Worm (Caenorhabditis elegans) whole organism, young adult: ENCODE results near the gene nipi-3.

Experiments used
- B0019.2 ChIP-seq: fragments of 200-800 bp; sonication (Bioruptor generic); conservative IDR thresholded peaks from 2 replicates; pipeline ENCODE4 v1.3.6; 2022; ENCODE audit warnings: missing genetic modification reagents, missing genetic modification characterization, missing compliant biosample characterization
- B0035.1 ChIP-seq: sonication (generic microtip); optimal IDR thresholded peaks from 2 replicates; lab custom pipeline; 2016; ENCODE audit warnings: missing genetic modification characterization, mild to moderate bottlenecking, missing compliant biosample characterization, missing genotype, missing genetic modification reagents
- B0261.1 ChIP-seq: sonication (generic microtip); optimal IDR thresholded peaks from 2 replicates; lab custom pipeline; 2016; ENCODE audit warnings: mild to moderate bottlenecking, missing genetic modification characterization, moderate library complexity, missing compliant biosample characterization
- K11D2.4 ChIP-seq: fragments of 200-800 bp; sonication (Bioruptor generic); IDR thresholded peaks from 2 replicates; pipeline ENCODE4 v1.3.6; 2022; ENCODE audit warnings: missing genetic modification reagents, missing genetic modification characterization, missing compliant biosample characterization
- Y79H2A.3 ChIP-seq: fragments of 200-800 bp; sonication (Bioruptor generic); conservative IDR thresholded peaks from 2 replicates; pipeline ENCODE4 v1.3.6; 2022; ENCODE audit warnings: missing genetic modification reagents, missing genetic modification characterization, missing compliant biosample characterization
- Y95B8A.8 ChIP-seq: fragments of 200-800 bp; sonication (Bioruptor generic); IDR thresholded peaks from 2 replicates; pipeline ENCODE4 v1.3.6; 2022; ENCODE audit warnings: missing genetic modification reagents, missing genetic modification characterization, missing compliant biosample characterization
- ZK185.1 ChIP-seq: sonication (generic microtip); optimal IDR thresholded peaks from 2 replicates; lab custom pipeline; 2016; ENCODE audit warnings: mild to moderate bottlenecking, missing genetic modification characterization, missing compliant biosample characterization; ENCODE audit not compliant: poor library complexity, severe bottlenecking
- atf-7 ChIP-seq: sonication (generic microtip); optimal IDR thresholded peaks from 2 replicates; lab custom pipeline; 2017; ENCODE audit warnings: mild to moderate bottlenecking, missing genetic modification characterization, missing compliant biosample characterization
- athp-1 ChIP-seq: sonication (generic microtip); optimal IDR thresholded peaks from 2 replicates; lab custom pipeline; 2017; ENCODE audit warnings: mild to moderate bottlenecking, missing genetic modification characterization, missing compliant biosample characterization
- attf-3 ChIP-seq: fragments of 200-800 bp; sonication (Bioruptor generic); conservative IDR thresholded peaks from 2 replicates; pipeline ENCODE4 v1.3.6; 2022; ENCODE audit warnings: missing genetic modification reagents, missing genetic modification characterization, missing compliant biosample characterization
- attf-5 ChIP-seq: fragments of 200-800 bp; sonication (Bioruptor generic); optimal IDR thresholded peaks from 2 replicates; lab custom pipeline; 2018; ENCODE audit warnings: mild to moderate bottlenecking, missing genetic modification characterization, missing compliant biosample characterization
- bed-1 ChIP-seq: fragments of 200-800 bp; sonication (Bioruptor generic); IDR thresholded peaks from 2 replicates; pipeline ENCODE4 v1.3.6; 2022; ENCODE audit warnings: missing genetic modification reagents, missing genetic modification characterization, missing compliant biosample characterization
- cebp-1 ChIP-seq, 2 experiments: fragments of 200-800 bp in 1 of 2; sonication (Bioruptor generic) in 1 of 2; sonication (generic microtip) in 1 of 2; IDR thresholded peaks in 1 of 2; optimal IDR thresholded peaks in 1 of 2; 2 replicates each; pipeline versions ENCODE4 v1.3.6 to Lab custom; 2017 to 2022; ENCODE audit warnings: missing compliant biosample characterization in 2 of 2, missing genetic modification characterization in 2 of 2, mild to moderate bottlenecking in 1 of 2, missing genetic modification reagents in 1 of 2, moderate library complexity in 1 of 2
- ceh-100 ChIP-seq: fragments of 200-800 bp; sonication (Bioruptor generic); IDR thresholded peaks from 2 replicates; pipeline ENCODE4 v1.3.6; 2022; ENCODE audit warnings: missing genetic modification reagents, missing genetic modification characterization, missing compliant biosample characterization
- ceh-27 ChIP-seq: fragments of 200-800 bp; sonication (Bioruptor generic); optimal IDR thresholded peaks from 2 replicates; lab custom pipeline; 2018; ENCODE audit warnings: mild to moderate bottlenecking, missing genetic modification characterization, moderate library complexity, missing compliant biosample characterization
- ceh-79 ChIP-seq: sonication (generic microtip); optimal IDR thresholded peaks from 2 replicates; lab custom pipeline; 2017; ENCODE audit warnings: mild to moderate bottlenecking, missing genetic modification characterization, missing compliant biosample characterization
- dox-1 ChIP-seq: fragments of 200-800 bp; sonication (Bioruptor generic); IDR thresholded peaks from 2 replicates; pipeline ENCODE4 v1.3.6; 2022; ENCODE audit warnings: missing genetic modification reagents, missing genetic modification characterization, missing compliant biosample characterization
- egrh-3 ChIP-seq: fragments of 200-800 bp; sonication (Bioruptor generic); IDR thresholded peaks from 2 replicates; pipeline ENCODE4 v1.3.6; 2022; ENCODE audit warnings: missing genetic modification reagents, missing genetic modification characterization, missing compliant biosample characterization
- ekl-4 ChIP-seq: fragments of 200-800 bp; sonication (Bioruptor generic); IDR thresholded peaks from 2 replicates; pipeline ENCODE4 v1.3.6; 2022; ENCODE audit warnings: missing genetic modification reagents, missing genetic modification characterization, missing compliant biosample characterization
- gei-17 ChIP-seq: fragments of 200-800 bp; sonication (Bioruptor generic); optimal IDR thresholded peaks from 2 replicates; lab custom pipeline; 2018; ENCODE audit warnings: mild to moderate bottlenecking, missing genetic modification characterization, missing compliant biosample characterization
- hlh-12 ChIP-seq: sonication (generic microtip); optimal IDR thresholded peaks from 2 replicates; lab custom pipeline; 2016; ENCODE audit warnings: missing genetic modification characterization, missing compliant biosample characterization
- hlh-26 ChIP-seq: fragments of 200-800 bp; sonication (Bioruptor generic); conservative IDR thresholded peaks from 2 replicates; pipeline ENCODE4 v1.3.6; 2022; ENCODE audit warnings: missing genetic modification reagents, missing genetic modification characterization, missing compliant biosample characterization
- let-607 ChIP-seq, 2 experiments: fragments of 200-800 bp in 1 of 2; sonication (Bioruptor generic) in 1 of 2; sonication (generic microtip) in 1 of 2; optimal IDR thresholded peaks; 2 replicates each; lab custom pipeline; 2016 to 2018; ENCODE audit warnings: mild to moderate bottlenecking in 2 of 2, missing compliant biosample characterization in 2 of 2, missing genetic modification characterization in 2 of 2, moderate library complexity in 2 of 2, missing genotype in 1 of 2
- lin-26 ChIP-seq: fragments of 200-800 bp; sonication (Bioruptor generic); IDR thresholded peaks from 2 replicates; pipeline ENCODE4 v1.3.6; 2022; ENCODE audit warnings: missing genetic modification reagents, missing genetic modification characterization, missing compliant biosample characterization
- lin-35 ChIP-seq, 3 experiments: fragments of 150-350 bp in 2 of 3; sonication (generic microtip) in 1 of 3; optimal IDR thresholded peaks; 2 replicates each; lab custom pipeline; 2014 to 2018; ENCODE audit warnings: missing biosample characterization in 3 of 3, missing genetic modification characterization in 3 of 3, missing genetic modification reagents in 3 of 3
- lin-54 ChIP-seq: fragments of 200-800 bp; sonication (Bioruptor generic); optimal IDR thresholded peaks from 2 replicates; lab custom pipeline; 2018; ENCODE audit warnings: mild to moderate bottlenecking, missing genetic modification characterization, missing compliant biosample characterization
- lir-1 ChIP-seq: fragments of 200-800 bp; sonication (Bioruptor generic); conservative IDR thresholded peaks from 2 replicates; pipeline ENCODE4 v1.3.6; 2022; ENCODE audit warnings: missing genetic modification reagents, missing genetic modification characterization, missing compliant biosample characterization
- madf-10 ChIP-seq: sonication (generic microtip); optimal IDR thresholded peaks from 2 replicates; lab custom pipeline; 2016; ENCODE audit warnings: mild to moderate bottlenecking, missing genetic modification characterization, missing compliant biosample characterization
- madf-3 ChIP-seq: fragments of 200-800 bp; sonication (Bioruptor generic); IDR thresholded peaks from 2 replicates; pipeline ENCODE4 v1.3.6; 2022; ENCODE audit warnings: missing genetic modification reagents, missing genetic modification characterization, missing compliant biosample characterization
- madf-6 ChIP-seq: fragments of 200-800 bp; sonication (Bioruptor generic); IDR thresholded peaks from 2 replicates; pipeline ENCODE4 v1.3.6; 2022; ENCODE audit warnings: missing genetic modification reagents, missing genetic modification characterization, missing compliant biosample characterization
- mxl-1 ChIP-seq: sonication (generic microtip); optimal IDR thresholded peaks from 2 replicates; lab custom pipeline; 2016; ENCODE audit warnings: missing genetic modification characterization, missing compliant biosample characterization
- nfya-1 ChIP-seq: sonication (generic microtip); optimal IDR thresholded peaks from 2 replicates; lab custom pipeline; 2017; ENCODE audit warnings: antibody characterized with exemption, missing compliant biosample characterization, missing genetic modification characterization, borderline replicate concordance; ENCODE audit not compliant: insufficient read depth
- nfyb-1 ChIP-seq: fragments of 200-800 bp; sonication (Bioruptor generic); IDR thresholded peaks from 2 replicates; pipeline ENCODE4 v1.3.6; 2022; ENCODE audit warnings: missing genetic modification reagents, missing genetic modification characterization, missing compliant biosample characterization
- nhr-80 ChIP-seq: sonication (generic microtip); optimal IDR thresholded peaks from 2 replicates; lab custom pipeline; 2016; ENCODE audit warnings: missing genetic modification characterization, missing compliant biosample characterization
- pbrm-1 ChIP-seq: fragments of 200-800 bp; sonication (Bioruptor generic); IDR thresholded peaks from 2 replicates; pipeline ENCODE4 v1.3.6; 2022; ENCODE audit warnings: missing genetic modification reagents, missing genetic modification characterization, missing compliant biosample characterization
- pha-4 ChIP-seq: fragments of 150-350 bp; sonication (generic microtip); optimal IDR thresholded peaks from 2 replicates; lab custom pipeline; 2014; ENCODE audit warnings: missing biosample characterization, missing genetic modification reagents, missing genetic modification characterization
- rcor-1 ChIP-seq: fragments of 200-800 bp; sonication (Bioruptor generic); IDR thresholded peaks from 2 replicates; pipeline ENCODE4 v1.3.6; 2022; ENCODE audit warnings: missing genetic modification reagents, missing genetic modification characterization, missing compliant biosample characterization
- snpc-4 ChIP-seq, 5 experiments: fragments of 150-350 bp in 1 of 5; sonication (generic microtip) in 4 of 5; optimal IDR thresholded peaks; 2 replicates each; lab custom pipeline; 2014 to 2018; ENCODE audit warnings: missing genetic modification characterization in 5 of 5, missing biosample characterization in 3 of 5, antibody characterized with exemption in 2 of 5, mild to moderate bottlenecking in 2 of 5, missing compliant biosample characterization in 2 of 5, missing genotype in 2 of 5, moderate library complexity in 2 of 5, missing genetic modification reagents in 1 of 5
- tbp1 ChIP-seq: fragments of 200-800 bp; sonication (Bioruptor generic); optimal IDR thresholded peaks from 2 replicates; lab custom pipeline; 2018; ENCODE audit warnings: mild to moderate bottlenecking, missing genetic modification characterization, missing compliant biosample characterization
- unc-130 ChIP-seq: sonication (generic microtip); optimal IDR thresholded peaks from 2 replicates; lab custom pipeline; 2016; ENCODE audit warnings: missing genetic modification reagents, missing genetic modification characterization, missing compliant biosample characterization
- unc-62 ChIP-seq: fragments of 150-350 bp; optimal IDR thresholded peaks from 2 replicates; lab custom pipeline; 2014; ENCODE audit warnings: missing biosample characterization, missing genetic modification reagents, missing genetic modification characterization
- xnd-1 ChIP-seq: sonication (generic microtip); optimal IDR thresholded peaks from 2 replicates; lab custom pipeline; 2016; ENCODE audit warnings: missing genotype, missing genetic modification reagents, missing genetic modification characterization, missing compliant biosample characterization
- ztf-18 ChIP-seq: sonication (generic microtip); optimal IDR thresholded peaks from 2 replicates; lab custom pipeline; 2016; ENCODE audit warnings: missing genotype, mild to moderate bottlenecking, missing genetic modification characterization, missing compliant biosample characterization
- ztf-22 ChIP-seq: fragments of 200-800 bp; sonication (Bioruptor generic); optimal IDR thresholded peaks from 2 replicates; lab custom pipeline; 2018; ENCODE audit warnings: mild to moderate bottlenecking, missing genetic modification characterization, moderate library complexity, missing compliant biosample characterization
- ztf-26 ChIP-seq: sonication (generic microtip); optimal IDR thresholded peaks from 2 replicates; lab custom pipeline; 2017; ENCODE audit warnings: missing genetic modification characterization, missing compliant biosample characterization
- ztf-3 ChIP-seq: fragments of 200-800 bp; sonication (Bioruptor generic); optimal IDR thresholded peaks from 2 replicates; lab custom pipeline; 2018; ENCODE audit warnings: mild to moderate bottlenecking, missing genetic modification characterization, missing compliant biosample characterization

nipi-3 gene

DNA sequence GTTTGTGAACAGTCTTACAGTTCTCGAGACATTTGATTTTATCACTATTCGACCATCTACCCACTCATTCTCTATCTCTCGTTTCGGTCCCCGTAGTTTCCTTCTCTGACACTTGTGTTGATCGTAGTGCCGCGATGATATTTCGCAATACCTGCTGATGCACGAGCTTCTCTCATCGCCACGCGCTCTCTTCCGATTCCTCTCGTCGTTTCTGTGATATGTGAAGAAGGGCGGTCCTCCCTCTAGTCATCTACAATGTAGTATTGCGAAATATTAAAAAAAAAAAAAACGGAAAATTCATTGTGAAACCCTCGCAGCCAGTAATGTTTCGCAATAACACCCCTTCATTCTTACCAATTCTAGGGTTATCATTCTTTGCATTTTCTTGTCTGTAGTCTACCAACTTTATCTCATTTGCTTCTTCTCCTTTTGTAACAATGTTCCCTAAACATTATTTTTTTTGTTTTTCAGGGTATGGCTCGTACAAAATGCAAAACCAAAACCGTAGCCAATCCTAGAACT is at the start of gene nipi-3:
nipi-3 (plus strand) TSS at position 472 of the 522 bp plus-strand sequence.
- TF ChIP-seq ceh-79 (tag; lab: Kevin White, UChicago) (no peak), madf-3 (GFP tag; lab: Robert Waterston, UW) (0 out of 2 replicates have a peak, but pooled peaks have one; percentile 66), mxl-1 (tag; lab: Kevin White, UChicago) (no peak), gei-17 (GFP tag; lab: Kevin White, UChicago) (peak; percentile 75), nfya-1 (no peak), bed-1 (no peak), lir-1 (GFP tag; lab: Robert Waterston, UW) (peak; percentile 77; the same call in 1 of the 2 replicates), hlh-26 (GFP tag; lab: Robert Waterston, UW) (no peak), ztf-26 (tag; lab: Kevin White, UChicago) (peak; percentile 92), lin-54 (GFP tag; lab: Kevin White, UChicago) (peak; percentile 53), dox-1 (peak; percentile 87), ZK185.1 (tag; lab: Kevin White, UChicago) (peak; percentile 84), pbrm-1 (GFP tag; lab: Robert Waterston, UW) (peak; percentile 90), lin-35 (GFP tag; optimal IDR thresholded peaks at IDR 0.05; lab: Kevin White, UChicago) (peak in 1 of 3 experiments; percentile 85), ceh-27 (GFP tag; lab: Kevin White, UChicago) (peak; percentile 86), Y95B8A.8 (GFP tag; lab: Robert Waterston, UW) (peak; percentile 77; the same call in 1 of the 2 replicates), B0019.2 (GFP tag; lab: Robert Waterston, UW) (no peak), nhr-80 (tag; lab: Kevin White, UChicago) (peak; percentile 99), madf-6 (GFP tag; lab: Robert Waterston, UW) (no peak), unc-62 (peak; percentile 93), ztf-22 (GFP tag; lab: Kevin White, UChicago) (peak; percentile 87), ztf-18 (tag; lab: Kevin White, UChicago) (peak; percentile 71), xnd-1 (no peak), ztf-3 (GFP tag; lab: Kevin White, UChicago) (peak; percentile 58), snpc-4 (GFP tag; optimal IDR thresholded peaks at IDR 0.05; lab: Kevin White, UChicago) (peak; percentile 18), snpc-4 (tag; optimal IDR thresholded peaks at IDR 0.05; lab: Kevin White, UChicago) (peak; percentile 13 to 74 (median 66)), athp-1 (tag; lab: Kevin White, UChicago) (no peak), let-607 (tag; optimal IDR thresholded peaks at IDR 0.05; lab: Kevin White, UChicago) (peak; percentile 73 to 91), egrh-3 (peak; percentile 68), atf-7 (tag; lab: Kevin White, UChicago) (peak; percentile 92), pha-4 (peak; percentile 92), rcor-1 (peak; percentile 69), lin-26 (GFP tag; lab: Robert Waterston, UW) (peak; percentile 83), ceh-100 (peak; percentile 17; the same call in 1 of the 2 replicates), B0035.1 (tag; lab: Kevin White, UChicago) (peak; percentile 21), hlh-12 (tag; lab: Kevin White, UChicago) (no peak), K11D2.4 (GFP tag; lab: Robert Waterston, UW) (peak; percentile 95), ekl-4 (peak; percentile 78), attf-3 (GFP tag; lab: Robert Waterston, UW) (peak; percentile 31; the same call in 1 of the 2 replicates), madf-10 (tag; lab: Kevin White, UChicago) (peak; percentile 90), cebp-1 (GFP tag; IDR thresholded peaks at IDR 0.05; lab: Robert Waterston, UW) (peak; percentile 100), cebp-1 (tag; optimal IDR thresholded peaks at IDR 0.05; lab: Kevin White, UChicago) (peak; percentile 100), Y79H2A.3 (GFP tag; lab: Robert Waterston, UW) (no peak), tbp1 (GFP tag; lab: Kevin White, UChicago) (peak; percentile 63), attf-5 (GFP tag; lab: Kevin White, UChicago) (peak; percentile 95), nfyb-1 (GFP tag; lab: Robert Waterston, UW) (peak; percentile 92), B0261.1 (no peak), unc-130 (no peak)
